Worm (Caenorhabditis elegans) whole organism, late embryonic: ENCODE data around the gene ule-5.

Experiments used
- C08G9.2 ChIP-seq: sonication (generic microtip); optimal IDR thresholded peaks from 2 replicates; lab custom pipeline; 2016; ENCODE audit warnings: mild to moderate bottlenecking, missing genetic modification characterization, moderate library complexity, missing compliant biosample characterization
- K02D7.2 ChIP-seq: sonication (generic microtip); optimal IDR thresholded peaks from 2 replicates; lab custom pipeline; 2017; ENCODE audit warnings: mild to moderate bottlenecking, missing genetic modification characterization, missing compliant biosample characterization
- T23F11.4 ChIP-seq: fragments of 200-800 bp; sonication (Bioruptor generic); optimal IDR thresholded peaks from 2 replicates; lab custom pipeline; 2018; ENCODE audit warnings: mild to moderate bottlenecking, missing genetic modification characterization, missing compliant biosample characterization
- Y22D7AL.16 ChIP-seq: sonication (generic microtip); optimal IDR thresholded peaks from 2 replicates; lab custom pipeline; 2016; ENCODE audit warnings: missing genetic modification characterization, missing compliant biosample characterization
- ahr-1 ChIP-seq: sonication (generic microtip); optimal IDR thresholded peaks from 2 replicates; lab custom pipeline; 2016; ENCODE audit warnings: missing genetic modification characterization, missing compliant biosample characterization
- ama-1 ChIP-seq: fragments of 150-350 bp; optimal IDR thresholded peaks from 2 replicates; lab custom pipeline; 2014
- ceh-14 ChIP-seq: sonication (generic microtip); optimal IDR thresholded peaks from 2 replicates; lab custom pipeline; 2016; ENCODE audit warnings: missing genotype, missing genetic modification characterization, missing compliant biosample characterization
- ceh-19 ChIP-seq: fragments of 200-800 bp; sonication (Bioruptor generic); optimal IDR thresholded peaks from 2 replicates; lab custom pipeline; 2018; ENCODE audit warnings: mild to moderate bottlenecking, missing genetic modification characterization, missing compliant biosample characterization
- ceh-2 ChIP-seq: sonication (generic microtip); optimal IDR thresholded peaks from 2 replicates; lab custom pipeline; 2016; ENCODE audit warnings: missing genotype, missing genetic modification characterization, missing compliant biosample characterization
- ceh-22 ChIP-seq: sonication (generic microtip); optimal IDR thresholded peaks from 2 replicates; lab custom pipeline; 2017; ENCODE audit warnings: missing biosample characterization, missing genetic modification characterization
- ceh-31 ChIP-seq: sonication (generic microtip); optimal IDR thresholded peaks from 2 replicates; lab custom pipeline; 2016; ENCODE audit warnings: missing genetic modification characterization, missing compliant biosample characterization
- ceh-45 ChIP-seq: fragments of 200-800 bp; sonication (Bioruptor generic); IDR thresholded peaks from 2 replicates; pipeline ENCODE4 v1.3.6; 2022; ENCODE audit warnings: missing genetic modification reagents, missing genetic modification characterization, missing compliant biosample characterization
- ceh-48 ChIP-seq: sonication (generic microtip); optimal IDR thresholded peaks from 2 replicates; lab custom pipeline; 2016; ENCODE audit warnings: missing genetic modification characterization, inconsistent platforms, missing compliant biosample characterization
- ceh-6 ChIP-seq: fragments of 200-800 bp; sonication (Bioruptor generic); optimal IDR thresholded peaks from 2 replicates; lab custom pipeline; 2018; ENCODE audit warnings: mild to moderate bottlenecking, missing genetic modification characterization, missing compliant biosample characterization
- ceh-9 ChIP-seq: sonication (generic microtip); optimal IDR thresholded peaks from 2 replicates; lab custom pipeline; 2016; ENCODE audit warnings: mild to moderate bottlenecking, missing genetic modification characterization, inconsistent platforms, missing compliant biosample characterization
- che-1 ChIP-seq: sonication (generic microtip); optimal IDR thresholded peaks from 2 replicates; lab custom pipeline; 2016; ENCODE audit warnings: mild to moderate bottlenecking, missing genetic modification characterization, missing compliant biosample characterization
- elt-2 ChIP-seq: sonication (generic microtip); optimal IDR thresholded peaks from 2 replicates; lab custom pipeline; 2016; ENCODE audit warnings: missing genetic modification reagents, missing genetic modification characterization, missing compliant biosample characterization
- elt-4 ChIP-seq: sonication (generic microtip); optimal IDR thresholded peaks from 2 replicates; lab custom pipeline; 2016; ENCODE audit warnings: missing genetic modification characterization, missing compliant biosample characterization
- ets-4 ChIP-seq: sonication (generic microtip); optimal IDR thresholded peaks from 2 replicates; lab custom pipeline; 2016; ENCODE audit warnings: missing genetic modification characterization, missing compliant biosample characterization
- eyg-1 ChIP-seq: sonication (generic microtip); optimal IDR thresholded peaks from 2 replicates; lab custom pipeline; 2016; ENCODE audit warnings: missing genotype, missing genetic modification characterization, missing compliant biosample characterization
- fax-1 ChIP-seq: sonication (generic microtip); optimal IDR thresholded peaks from 2 replicates; lab custom pipeline; 2016; ENCODE audit warnings: missing genotype, missing genetic modification characterization, missing compliant biosample characterization
- fkh-6 ChIP-seq: sonication (generic microtip); optimal IDR thresholded peaks from 2 replicates; lab custom pipeline; 2016; ENCODE audit warnings: missing genetic modification characterization, missing compliant biosample characterization
- gmeb-2 ChIP-seq: sonication (generic microtip); optimal IDR thresholded peaks from 2 replicates; lab custom pipeline; 2016; ENCODE audit warnings: missing genetic modification characterization, inconsistent platforms, missing compliant biosample characterization
- hlh-13 ChIP-seq: fragments of 200-800 bp; sonication (Bioruptor generic); optimal IDR thresholded peaks from 2 replicates; lab custom pipeline; 2018; ENCODE audit warnings: mild to moderate bottlenecking, missing genetic modification characterization, missing compliant biosample characterization
- hlh-15 ChIP-seq: sonication (generic microtip); optimal IDR thresholded peaks from 2 replicates; lab custom pipeline; 2016; ENCODE audit warnings: missing genetic modification characterization, missing compliant biosample characterization
- hlh-30 ChIP-seq: sonication (generic microtip); optimal IDR thresholded peaks from 2 replicates; lab custom pipeline; 2017; ENCODE audit warnings: antibody characterized with exemption, missing genetic modification characterization, missing compliant biosample characterization; ENCODE audit not compliant: insufficient read depth
- lim-6 ChIP-seq: sonication (generic microtip); optimal IDR thresholded peaks from 2 replicates; lab custom pipeline; 2016; ENCODE audit warnings: missing genetic modification characterization, missing compliant biosample characterization
- lin-11 ChIP-seq: fragments of 200-800 bp; sonication (Bioruptor generic); optimal IDR thresholded peaks from 2 replicates; lab custom pipeline; 2018; ENCODE audit warnings: mild to moderate bottlenecking, missing genetic modification characterization, missing compliant biosample characterization
- madf-2 ChIP-seq: sonication (generic microtip); optimal IDR thresholded peaks from 2 replicates; lab custom pipeline; 2017; ENCODE audit warnings: missing genetic modification characterization, missing compliant biosample characterization
- nhr-11 ChIP-seq: fragments of 150-350 bp; optimal IDR thresholded peaks from 2 replicates; lab custom pipeline; 2014; ENCODE audit warnings: missing biosample characterization, missing genetic modification characterization
- npax-4 ChIP-seq: sonication (generic microtip); optimal IDR thresholded peaks from 2 replicates; lab custom pipeline; 2016; ENCODE audit warnings: missing genetic modification characterization, missing compliant biosample characterization
- pat-9 ChIP-seq: fragments of 200-800 bp; sonication (Bioruptor generic); optimal IDR thresholded peaks from 2 replicates; lab custom pipeline; 2018; ENCODE audit warnings: mild to moderate bottlenecking, missing genetic modification characterization, moderate library complexity, missing compliant biosample characterization
- pax-1 ChIP-seq: fragments of 150-350 bp; optimal IDR thresholded peaks from 2 replicates; lab custom pipeline; 2014; ENCODE audit warnings: missing biosample characterization, missing genetic modification characterization
- pha-2 ChIP-seq: sonication (generic microtip); optimal IDR thresholded peaks from 2 replicates; lab custom pipeline; 2017; ENCODE audit warnings: mild to moderate bottlenecking, missing genetic modification characterization, missing compliant biosample characterization
- pha-4 ChIP-seq: fragments of 150-350 bp; optimal IDR thresholded peaks from 2 replicates; lab custom pipeline; 2018; ENCODE audit warnings: missing biosample characterization, missing genetic modification reagents, missing genetic modification characterization
- pqm-1 ChIP-seq: sonication (generic microtip); optimal IDR thresholded peaks from 2 replicates; lab custom pipeline; 2016; ENCODE audit warnings: missing genetic modification characterization, missing compliant biosample characterization
- ref-2 ChIP-seq: sonication (generic microtip); optimal IDR thresholded peaks from 2 replicates; lab custom pipeline; 2016; ENCODE audit warnings: missing genetic modification characterization, missing compliant biosample characterization
- rnt-1 ChIP-seq: sonication (generic microtip); optimal IDR thresholded peaks from 2 replicates; lab custom pipeline; 2016; ENCODE audit warnings: missing genetic modification characterization, missing compliant biosample characterization
- sox-2 ChIP-seq: fragments of 200-800 bp; sonication (Bioruptor generic); IDR thresholded peaks from 2 replicates; pipeline ENCODE4 v1.3.6; 2022; ENCODE audit warnings: missing genetic modification reagents, missing genetic modification characterization, missing compliant biosample characterization
- unc-3 ChIP-seq, 2 experiments: fragments of 200-800 bp in 1 of 2; sonication (Bioruptor generic) in 1 of 2; sonication (generic microtip) in 1 of 2; conservative IDR thresholded peaks in 1 of 2; optimal IDR thresholded peaks in 1 of 2; 2 replicates each; pipeline versions ENCODE4 v1.3.6 to Lab custom; 2016 to 2022; ENCODE audit warnings: missing compliant biosample characterization in 2 of 2, missing genetic modification characterization in 2 of 2, missing genetic modification reagents in 1 of 2
- unc-42 ChIP-seq: sonication (generic microtip); optimal IDR thresholded peaks from 2 replicates; lab custom pipeline; 2016; ENCODE audit warnings: missing genotype, missing genetic modification characterization, missing compliant biosample characterization
- unc-86 ChIP-seq: sonication (generic microtip); optimal IDR thresholded peaks from 2 replicates; lab custom pipeline; 2016; ENCODE audit warnings: missing genetic modification characterization, missing compliant biosample characterization
- ztf-16 ChIP-seq: sonication (generic microtip); optimal IDR thresholded peaks from 2 replicates; lab custom pipeline; 2017; ENCODE audit warnings: missing genetic modification characterization, missing compliant biosample characterization

The ule-5 gene

ce11 chrX:11850572-11850971 lies 32.4 kb upstream of the ule-5 start, which contains the start of gene F54F7.14:
Gene F54F7.14, plus strand, starts transcription at chrX:11850872.
- no peak for TF ChIP-seq unc-3 (GFP tag; conservative IDR thresholded peaks at IDR 0.05; lab: Robert Waterston, UW)
- TF ChIP-seq unc-3 (tag; optimal IDR thresholded peaks at IDR 0.05; lab: Kevin White, UChicago), result no peak
- no peak for TF ChIP-seq ceh-19 (GFP tag; lab: Kevin White, UChicago)
- no peak for TF ChIP-seq ref-2 (tag; lab: Kevin White, UChicago)
- TF ChIP-seq elt-4 (tag; lab: Kevin White, UChicago), result no peak
- no peak for TF ChIP-seq K02D7.2 (tag; lab: Kevin White, UChicago)
- no peak for TF ChIP-seq madf-2 (tag; lab: Kevin White, UChicago)
- no peak for TF ChIP-seq lim-6 (tag; lab: Kevin White, UChicago)
- TF ChIP-seq fkh-6 (tag; lab: Kevin White, UChicago), result no peak
- no peak for TF ChIP-seq hlh-13
- TF ChIP-seq ets-4, result no peak
- no peak for TF ChIP-seq ceh-2
- no peak for TF ChIP-seq fax-1 (tag; lab: Kevin White, UChicago)
- no peak for TF ChIP-seq ama-1 (lab: Kevin White, UChicago)
- no peak for TF ChIP-seq ahr-1 (tag; lab: Kevin White, UChicago)
- TF ChIP-seq pha-4, result no peak
- TF ChIP-seq ceh-31 (tag; lab: Kevin White, UChicago), result no peak
- no peak for TF ChIP-seq ceh-9 (tag; lab: Kevin White, UChicago)
- TF ChIP-seq pax-1 (tag; lab: Kevin White, UChicago), result no peak
- TF ChIP-seq, all 69 proteins: peak for 0

ce11 chrX:11852494-11852893 lies 30.4 kb upstream of the ule-5 start, which contains the start of gene xtr-1:
Gene xtr-1, plus strand, starts transcription at chrX:11852794.
- TF ChIP-seq ceh-22 (tag; lab: Kevin White, UChicago) (no peak), npax-4 (no peak), nhr-11 (tag; lab: Kevin White, UChicago) (no peak), hlh-15 (tag; lab: Kevin White, UChicago) (no peak), sox-2 (GFP tag; lab: Robert Waterston, UW) (no peak), ceh-31 (tag; lab: Kevin White, UChicago) (no peak), ceh-48 (tag; lab: Kevin White, UChicago) (no peak), eyg-1 (tag; lab: Kevin White, UChicago) (no peak), elt-2 (tag; lab: Kevin White, UChicago) (no peak), ets-4 (no peak), hlh-30 (tag; lab: Kevin White, UChicago) (no peak), T23F11.4 (GFP tag; lab: Kevin White, UChicago) (no peak), che-1 (tag; lab: Kevin White, UChicago) (no peak), pqm-1 (tag; lab: Kevin White, UChicago) (no peak), Y22D7AL.16 (no peak), C08G9.2 (tag; lab: Kevin White, UChicago) (no peak), pha-2 (tag; lab: Kevin White, UChicago) (no peak), ref-2 (tag; lab: Kevin White, UChicago) (no peak), ceh-2 (no peak)

ce11 chrX:11854432-11854831 lies 28.5 kb upstream of the ule-5 start:
- TF ChIP-seq unc-86 (tag; lab: Kevin White, UChicago) (no peak), pqm-1 (tag; lab: Kevin White, UChicago) (no peak), C08G9.2 (tag; lab: Kevin White, UChicago) (no peak), eyg-1 (tag; lab: Kevin White, UChicago) (no peak), unc-42 (tag; lab: Kevin White, UChicago) (no peak), gmeb-2 (tag; lab: Kevin White, UChicago) (no peak), hlh-13 (no peak), ztf-16 (no peak), hlh-30 (tag; lab: Kevin White, UChicago) (no peak), lin-11 (tag; lab: Kevin White, UChicago) (no peak), pat-9 (tag; lab: Kevin White, UChicago) (no peak), ceh-14 (no peak), ceh-45 (GFP tag; lab: Robert Waterston, UW) (no peak), ceh-6 (GFP tag; lab: Kevin White, UChicago) (no peak), rnt-1 (tag; lab: Kevin White, UChicago) (no peak)
